Worm (Caenorhabditis elegans): ENCODE results near the gene czw-1.

- TF ChIP-seq unc-62 (GFP tag; optimal IDR thresholded peaks at IDR 0.05): no peak
- TF ChIP-seq nhr-28 (tag; optimal IDR thresholded peaks at IDR 0.05): no peak
- no peak for TF ChIP-seq nhr-12 (tag; optimal IDR thresholded peaks at IDR 0.05)
- no peak for TF ChIP-seq ces-1 (GFP tag; optimal IDR thresholded peaks at IDR 0.05)
- no peak for TF ChIP-seq snpc-4 (tag; optimal IDR thresholded peaks at IDR 0.05)
- TF ChIP-seq pha-4 (tag; optimal IDR thresholded peaks at IDR 0.05): no peak
- TF ChIP-seq nhr-237 (tag; optimal IDR thresholded peaks at IDR 0.05): no peak
- TF ChIP-seq mep-1 (tag; optimal IDR thresholded peaks at IDR 0.05): no peak
Observed at ce11 chrIV:7927852-7928251, 18.8 kb downstream of the czw-1 start, which contains the start of gene gcy-8.
